Worm (Caenorhabditis elegans): ENCODE data around the gene Y54F10BM.12.

DNA sequence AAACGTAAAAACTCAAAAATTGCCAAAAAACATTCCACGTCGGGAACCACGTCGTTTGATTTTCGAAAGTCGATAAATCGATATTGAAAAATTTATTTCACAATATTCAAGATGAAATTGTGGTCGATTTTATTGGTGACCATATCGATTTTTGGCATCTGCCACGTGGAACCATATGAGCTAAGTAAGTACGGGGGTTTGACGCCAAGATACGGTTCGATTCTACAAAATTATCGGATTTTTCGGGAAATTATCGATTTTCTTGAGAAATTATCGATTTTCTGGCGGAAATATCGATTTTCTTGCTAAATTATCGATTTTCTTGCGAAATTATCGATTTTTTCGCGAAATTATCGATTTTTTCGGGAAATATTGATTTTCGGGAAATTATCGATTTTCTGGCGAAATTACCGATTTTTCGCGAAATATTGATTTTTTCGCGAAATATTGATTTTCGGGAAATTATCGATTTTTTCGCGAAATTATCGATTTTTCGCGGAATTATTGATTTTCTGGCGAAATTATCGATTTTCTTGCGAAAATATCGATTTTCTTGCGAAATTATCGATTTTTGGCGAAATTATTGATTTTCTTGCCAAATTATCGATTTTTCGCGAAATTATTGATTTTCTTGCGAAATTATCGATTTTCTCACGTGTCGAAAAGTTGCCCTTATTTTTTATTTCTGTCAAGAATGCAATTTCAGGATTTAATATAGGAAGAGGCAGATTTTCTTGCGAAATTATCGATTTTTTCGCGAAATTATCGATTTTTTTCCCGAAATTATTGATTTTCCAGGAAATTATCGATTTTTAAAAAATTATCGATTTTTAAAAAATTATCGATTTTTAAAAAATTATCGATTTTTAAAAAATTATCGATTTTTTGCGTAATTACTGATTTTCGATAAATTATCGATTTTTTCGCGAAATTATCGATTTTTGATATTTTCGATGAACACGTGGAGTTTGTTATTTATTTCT, 47.2 kb downstream of the Y54F10BM.12 start, which contains the start of gene Y54F10BM.3:
- TF ChIP-seq pqm-1 (tag; optimal IDR thresholded peaks at IDR 0.05) (no peak), nhr-12 (tag; optimal IDR thresholded peaks at IDR 0.05) (no peak), nhr-43 (tag; optimal IDR thresholded peaks at IDR 0.05; ENCODE audit: poor library complexity, severe bottlenecking) (no peak), nhr-28 (tag; optimal IDR thresholded peaks at IDR 0.05) (no peak), hmg-11 (tag; optimal IDR thresholded peaks at IDR 0.05) (no peak), snpc-4 (tag; optimal IDR thresholded peaks at IDR 0.05) (no peak), nhr-67 (tag; optimal IDR thresholded peaks at IDR 0.05) (no peak), daf-12 (tag; optimal IDR thresholded peaks at IDR 0.05) (no peak), egl-5 (tag; optimal IDR thresholded peaks at IDR 0.05) (no peak), ama-1 (optimal IDR thresholded peaks at IDR 0.05) (no peak), sea-2 (GFP tag; optimal IDR thresholded peaks at IDR 0.05) (no peak), egl-27 (tag; optimal IDR thresholded peaks at IDR 0.05) (no peak), skn-1 (tag; optimal IDR thresholded peaks at IDR 0.05) (no peak), nhr-25 (tag; optimal IDR thresholded peaks at IDR 0.05) (no peak)
